Worm (Caenorhabditis elegans) whole organism, mixed stage, embryonic: ENCODE measurements around the gene str-135.

ENCODE experiments used
- bed-3 ChIP-seq: fragments of 200-800 bp; sonication (Bioruptor generic); optimal IDR thresholded peaks from 3 replicates; lab custom pipeline; 2018; ENCODE audit warnings: mild to moderate bottlenecking, missing genetic modification characterization, moderate library complexity, missing compliant biosample characterization
- blmp-1 ChIP-seq: fragments of 150-350 bp; optimal IDR thresholded peaks from 2 replicates; lab custom pipeline; 2014; ENCODE audit warnings: missing biosample characterization, missing genetic modification characterization
- ceh-39 ChIP-seq: fragments of 150-350 bp; optimal IDR thresholded peaks from 2 replicates; lab custom pipeline; 2014; ENCODE audit warnings: missing biosample characterization, missing genetic modification characterization
- ceh-43 ChIP-seq: fragments of 200-800 bp; sonication (Bioruptor generic); optimal IDR thresholded peaks from 2 replicates; lab custom pipeline; 2018; ENCODE audit warnings: mild to moderate bottlenecking, missing genetic modification characterization, moderate library complexity, missing compliant biosample characterization
- ces-1 ChIP-seq: fragments of 150-350 bp; optimal IDR thresholded peaks from 2 replicates; lab custom pipeline; 2014; ENCODE audit warnings: missing biosample characterization, missing genetic modification reagents, missing genetic modification characterization
- cnd-1 ChIP-seq: fragments of 200-800 bp; sonication (Bioruptor generic); optimal IDR thresholded peaks from 2 replicates; lab custom pipeline; 2018; ENCODE audit warnings: mild to moderate bottlenecking, missing genetic modification characterization, missing compliant biosample characterization
- drap-1 ChIP-seq: fragments of 200-800 bp; sonication (Bioruptor generic); optimal IDR thresholded peaks from 3 replicates; lab custom pipeline; 2018; ENCODE audit warnings: mild to moderate bottlenecking, missing genetic modification characterization, missing compliant biosample characterization
- elt-3 ChIP-seq: fragments of 150-350 bp; optimal IDR thresholded peaks from 2 replicates; lab custom pipeline; 2014; ENCODE audit warnings: missing biosample characterization, missing genetic modification characterization
- flh-1 ChIP-seq: fragments of 200-800 bp; sonication (Bioruptor generic); optimal IDR thresholded peaks from 2 replicates; lab custom pipeline; 2018; ENCODE audit warnings: mild to moderate bottlenecking, missing genetic modification characterization, moderate library complexity, missing compliant biosample characterization
- ham-2 ChIP-seq: fragments of 200-800 bp; sonication (Bioruptor generic); optimal IDR thresholded peaks from 2 replicates; lab custom pipeline; 2018; ENCODE audit warnings: mild to moderate bottlenecking, missing genetic modification characterization, missing compliant biosample characterization
- hlh-1 ChIP-seq: fragments of 150-350 bp; optimal IDR thresholded peaks from 2 replicates; lab custom pipeline; 2014; ENCODE audit warnings: missing biosample characterization, missing genetic modification reagents, missing genetic modification characterization
- lin-13 ChIP-seq: fragments of 150-350 bp; optimal IDR thresholded peaks from 2 replicates; lab custom pipeline; 2014; ENCODE audit warnings: missing biosample characterization, missing genetic modification characterization
- lin-32 ChIP-seq: fragments of 200-800 bp; sonication (Bioruptor generic); optimal IDR thresholded peaks from 2 replicates; lab custom pipeline; 2018; ENCODE audit warnings: mild to moderate bottlenecking, missing genetic modification characterization, missing compliant biosample characterization
- lsy-2 ChIP-seq: fragments of 150-350 bp; optimal IDR thresholded peaks from 2 replicates; lab custom pipeline; 2014; ENCODE audit warnings: missing biosample characterization, missing genetic modification characterization
- mab-5 ChIP-seq: fragments of 150-350 bp; optimal IDR thresholded peaks from 2 replicates; lab custom pipeline; 2014; ENCODE audit warnings: missing biosample characterization, missing genetic modification characterization
- mep-1 ChIP-seq: fragments of 150-350 bp; optimal IDR thresholded peaks from 2 replicates; lab custom pipeline; 2017; ENCODE audit warnings: missing biosample characterization, missing genetic modification reagents, missing genetic modification characterization, inconsistent platforms
- mls-2 ChIP-seq: sonication (generic microtip); optimal IDR thresholded peaks from 2 replicates; lab custom pipeline; 2016; ENCODE audit warnings: mild to moderate bottlenecking, missing genetic modification characterization, moderate library complexity, missing compliant biosample characterization
- nhr-12 ChIP-seq: fragments of 150-350 bp; optimal IDR thresholded peaks from 2 replicates; lab custom pipeline; 2014; ENCODE audit warnings: missing biosample characterization, missing genetic modification characterization
- nhr-2 ChIP-seq: fragments of 150-350 bp; optimal IDR thresholded peaks from 2 replicates; lab custom pipeline; 2014; ENCODE audit warnings: missing biosample characterization, missing genetic modification characterization
- nhr-237 ChIP-seq: fragments of 150-350 bp; optimal IDR thresholded peaks from 2 replicates; lab custom pipeline; 2014; ENCODE audit warnings: missing biosample characterization, missing genetic modification characterization
- nhr-28 ChIP-seq: fragments of 150-350 bp; optimal IDR thresholded peaks from 2 replicates; lab custom pipeline; 2014; ENCODE audit warnings: missing biosample characterization, missing genetic modification characterization
- nhr-76 ChIP-seq: sonication (generic microtip); optimal IDR thresholded peaks from 2 replicates; lab custom pipeline; 2017; ENCODE audit warnings: missing biosample characterization, missing genetic modification characterization
- pha-4 ChIP-seq: fragments of 150-350 bp; optimal IDR thresholded peaks from 2 replicates; lab custom pipeline; 2018; ENCODE audit warnings: missing biosample characterization, missing genetic modification reagents, missing genetic modification characterization
- sem-2 ChIP-seq: fragments of 200-800 bp; sonication (Bioruptor generic); optimal IDR thresholded peaks from 2 replicates; lab custom pipeline; 2018; ENCODE audit warnings: mild to moderate bottlenecking, missing genetic modification characterization, missing compliant biosample characterization
- snpc-4 ChIP-seq: fragments of 150-350 bp; optimal IDR thresholded peaks from 2 replicates; lab custom pipeline; 2014; ENCODE audit warnings: missing biosample characterization, missing genetic modification characterization
- tbx-8 ChIP-seq: fragments of 200-800 bp; sonication (Bioruptor generic); optimal IDR thresholded peaks from 2 replicates; lab custom pipeline; 2018; ENCODE audit warnings: mild to moderate bottlenecking, missing genetic modification characterization, moderate library complexity, missing compliant biosample characterization
- unc-120 ChIP-seq: sonication (generic microtip); optimal IDR thresholded peaks from 2 replicates; lab custom pipeline; 2017; ENCODE audit warnings: missing genetic modification characterization, missing compliant biosample characterization; ENCODE audit not compliant: poor library complexity, severe bottlenecking
- unc-39 ChIP-seq: fragments of 150-350 bp; optimal IDR thresholded peaks from 2 replicates; lab custom pipeline; 2014; ENCODE audit warnings: missing biosample characterization, missing genetic modification characterization
- unc-62 ChIP-seq: fragments of 150-350 bp; optimal IDR thresholded peaks from 2 replicates; lab custom pipeline; 2014; ENCODE audit warnings: missing biosample characterization, missing genetic modification reagents, missing genetic modification characterization
- zip-8 ChIP-seq: fragments of 150-350 bp; optimal IDR thresholded peaks from 2 replicates; lab custom pipeline; 2014; ENCODE audit warnings: missing biosample characterization, missing genetic modification characterization
- ztf-11 ChIP-seq: fragments of 150-350 bp; optimal IDR thresholded peaks from 2 replicates; lab custom pipeline; 2014; ENCODE audit warnings: missing biosample characterization, missing genetic modification characterization

str-135 gene

DNA sequence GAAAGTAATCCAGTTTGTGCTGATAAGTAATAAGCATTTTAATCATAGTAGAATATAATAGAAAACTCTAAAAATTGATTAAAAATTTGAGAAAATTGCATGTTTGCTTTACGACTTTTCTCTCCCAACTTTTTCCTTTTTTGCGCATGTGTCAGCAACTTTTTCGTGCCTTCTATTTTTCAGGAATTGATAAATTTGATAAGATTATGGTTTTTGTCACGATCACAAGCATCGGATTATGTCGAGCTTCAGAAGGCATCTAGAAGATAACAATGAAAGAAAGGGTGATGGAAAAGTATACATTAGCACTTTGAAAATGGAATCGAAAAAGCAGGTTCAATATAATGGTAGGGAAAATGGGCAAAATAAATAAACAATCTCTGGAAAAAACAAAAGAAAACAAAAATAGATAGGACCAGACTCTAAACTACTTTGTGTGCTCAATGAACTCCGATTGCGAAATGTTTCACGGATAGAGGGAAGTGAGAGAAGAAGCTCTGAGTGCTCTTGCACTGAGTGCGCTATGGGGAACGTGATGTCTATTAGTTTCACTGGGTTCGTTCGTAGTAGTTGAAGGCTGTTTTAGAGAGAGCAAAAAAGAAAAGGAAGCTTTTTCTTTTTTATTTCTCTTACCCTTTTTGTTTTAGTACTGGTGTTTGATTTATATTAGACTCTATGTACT lies 7.6 kb upstream of the str-135 start:
- TF ChIP-seq sem-2 (GFP tag; lab: Kevin White, UChicago): no peak
- no peak for TF ChIP-seq cnd-1 (tag; lab: Kevin White, UChicago)
- TF ChIP-seq nhr-76 (tag; lab: Kevin White, UChicago): no peak
- no peak for TF ChIP-seq bed-3 (GFP tag; lab: Kevin White, UChicago)
- TF ChIP-seq hlh-1 (tag; lab: Kevin White, UChicago): no peak
- TF ChIP-seq zip-8: no peak
- TF ChIP-seq ceh-43 (GFP tag; lab: Kevin White, UChicago): no peak
- TF ChIP-seq snpc-4: no peak
- TF ChIP-seq ham-2 (GFP tag; lab: Kevin White, UChicago): no peak
- no peak for TF ChIP-seq tbx-8 (GFP tag; lab: Kevin White, UChicago)
- no peak for TF ChIP-seq nhr-237
- no peak for TF ChIP-seq lin-13 (tag; lab: Kevin White, UChicago)
- TF ChIP-seq mep-1 (tag; lab: Kevin White, UChicago): no peak
- no peak for TF ChIP-seq unc-39 (tag; lab: Kevin White, UChicago)
- no peak for TF ChIP-seq mab-5 (tag; lab: Kevin White, UChicago)

DNA sequence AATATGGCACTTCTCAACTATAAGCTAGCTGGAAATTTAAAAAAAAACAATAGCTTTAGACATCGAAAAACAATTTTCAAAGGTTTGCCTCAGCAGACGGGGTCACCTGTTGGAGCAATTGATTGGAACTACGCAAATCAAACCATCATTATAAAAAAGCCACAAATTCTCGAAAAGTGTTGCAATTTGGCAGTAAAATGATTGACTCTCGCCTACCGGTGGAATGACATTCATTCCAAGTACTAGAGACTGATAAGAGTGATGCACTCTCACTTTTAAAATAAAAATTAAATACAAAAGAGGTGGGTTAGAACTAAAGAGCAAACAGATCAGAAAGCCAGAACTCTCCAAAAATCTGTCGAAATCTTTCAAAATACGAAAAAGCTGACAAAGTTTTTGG lies 4.8 kb upstream of the str-135 start:
- TF ChIP-seq ham-2 (GFP tag; lab: Kevin White, UChicago) (no peak), drap-1 (no peak), mls-2 (tag; lab: Kevin White, UChicago) (no peak), unc-120 (no peak), unc-39 (tag; lab: Kevin White, UChicago) (no peak), ztf-11 (no peak), tbx-8 (GFP tag; lab: Kevin White, UChicago) (no peak), blmp-1 (no peak), nhr-237 (no peak), elt-3 (tag; lab: Kevin White, UChicago) (no peak), mep-1 (tag; lab: Kevin White, UChicago) (no peak), cnd-1 (tag; lab: Kevin White, UChicago) (no peak), ceh-43 (GFP tag; lab: Kevin White, UChicago) (no peak), lin-32 (GFP tag; lab: Kevin White, UChicago) (no peak), zip-8 (no peak)

ce11 chrV:8284800-8285199 lies 4.1 kb upstream of the str-135 start, which contains the start of gene slc-17.5:
Gene slc-17.5, minus strand, starts transcription at chrV:8284900.
- TF ChIP-seq ces-1 (GFP tag; lab: Kevin White, UChicago) (no peak), nhr-28 (tag; lab: Kevin White, UChicago) (no peak), nhr-2 (tag; lab: Kevin White, UChicago) (no peak), pha-4 (tag; lab: Kevin White, UChicago) (no peak), blmp-1 (no peak), cnd-1 (tag; lab: Kevin White, UChicago) (no peak), snpc-4 (no peak), unc-39 (tag; lab: Kevin White, UChicago) (no peak), mab-5 (tag; lab: Kevin White, UChicago) (no peak), ceh-39 (tag; lab: Kevin White, UChicago) (no peak), lin-32 (GFP tag; lab: Kevin White, UChicago) (no peak), nhr-76 (tag; lab: Kevin White, UChicago) (no peak), mls-2 (tag; lab: Kevin White, UChicago) (no peak), bed-3 (GFP tag; lab: Kevin White, UChicago) (no peak), unc-62 (GFP tag; lab: Kevin White, UChicago) (no peak), ceh-43 (GFP tag; lab: Kevin White, UChicago) (no peak), sem-2 (GFP tag; lab: Kevin White, UChicago) (no peak), ztf-11 (no peak)

ce11 chrV:8282933-8283332 lies 2.3 kb upstream of the str-135 start:
- TF ChIP-seq unc-120: no peak
- TF ChIP-seq drap-1: no peak
- no peak for TF ChIP-seq tbx-8 (GFP tag; lab: Kevin White, UChicago)
- TF ChIP-seq elt-3 (tag; lab: Kevin White, UChicago): no peak
- no peak for TF ChIP-seq ces-1 (GFP tag; lab: Kevin White, UChicago)
- no peak for TF ChIP-seq unc-39 (tag; lab: Kevin White, UChicago)
- TF ChIP-seq ham-2 (GFP tag; lab: Kevin White, UChicago): no peak
- no peak for TF ChIP-seq nhr-28 (tag; lab: Kevin White, UChicago)
- TF ChIP-seq nhr-237: no peak
- TF ChIP-seq nhr-76 (tag; lab: Kevin White, UChicago): no peak
- no peak for TF ChIP-seq blmp-1
- TF ChIP-seq nhr-12: no peak
- TF ChIP-seq lsy-2: no peak
- no peak for TF ChIP-seq sem-2 (GFP tag; lab: Kevin White, UChicago)
- no peak for TF ChIP-seq flh-1
- TF ChIP-seq mls-2 (tag; lab: Kevin White, UChicago): no peak
- TF ChIP-seq cnd-1 (tag; lab: Kevin White, UChicago): no peak
